Fruit fly (Drosophila melanogaster): ENCODE measurements around the gene klu.
A peak's percentile ranks its signal among the peaks of the same experiment; 100 is the strongest.

The klu gene

dm6 chr3L:11009000-11009794 lies at the start of gene klu:
TSS of gene klu (minus strand) at chr3L:11009188.
- no peak for TF ChIP-seq CTCF (optimal IDR thresholded peaks at IDR 0.05)
- TF ChIP-seq CG8478 (optimal IDR thresholded peaks at IDR 0.05) = no peak

DNA sequence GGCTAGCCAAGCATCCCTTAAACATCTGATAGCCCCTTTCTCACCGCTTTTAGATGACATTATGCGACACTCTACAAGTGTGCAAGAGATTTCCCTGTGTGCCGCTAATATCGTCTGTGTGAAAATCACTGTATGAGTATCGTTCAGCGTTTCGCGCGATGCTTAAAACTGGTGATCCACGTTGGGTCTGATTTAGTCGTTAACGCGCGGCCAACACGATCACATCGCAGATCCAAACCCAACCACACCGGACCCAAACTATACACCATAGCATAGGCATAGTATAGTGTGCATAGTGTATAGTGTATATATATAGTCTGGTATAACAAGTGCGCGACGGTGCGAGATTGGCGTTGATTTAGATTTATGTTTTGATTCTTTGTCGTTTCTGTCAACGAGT lies 44.9 kb upstream of the klu start, which contains the start of gene CG7888:
CG7888 (plus strand) TSS at position 193 of the 400 bp plus-strand sequence.
- no peak for TF ChIP-seq CTCF (optimal IDR thresholded peaks at IDR 0.05)
- TF ChIP-seq CG8478 (optimal IDR thresholded peaks at IDR 0.05) = no peak

dm6 chr3L:11052760-11053259 lies 43.8 kb upstream of the klu start:
- TF ChIP-seq CG8478 (optimal IDR thresholded peaks at IDR 0.05) = no peak

dm6 chr3L:11051271-11051670 lies 42.3 kb upstream of the klu start, which contains the start of gene CG43693:
TSS of gene CG43693 (minus strand) at chr3L:11051371.
- TF ChIP-seq CG8478 (optimal IDR thresholded peaks at IDR 0.05) (no peak), CTCF (optimal IDR thresholded peaks at IDR 0.05) (no peak)

dm6 chr3L:11049414-11049813 lies 40.4 kb upstream of the klu start:
- no peak for TF ChIP-seq CG8478 (optimal IDR thresholded peaks at IDR 0.05)
- no peak for TF ChIP-seq CTCF (optimal IDR thresholded peaks at IDR 0.05)

dm6 chr3L:11047877-11048276 lies 38.9 kb upstream of the klu start:
- peak; percentile 98 to 99 for TF ChIP-seq CTCF (optimal IDR thresholded peaks at IDR 0.05)
- no peak for TF ChIP-seq CG8478 (optimal IDR thresholded peaks at IDR 0.05)

dm6 chr3L:11046559-11046958 lies 37.6 kb upstream of the klu start:
- TF ChIP-seq CTCF (optimal IDR thresholded peaks at IDR 0.05) = no peak
- no peak for TF ChIP-seq CG8478 (optimal IDR thresholded peaks at IDR 0.05)

- TF ChIP-seq CG8478 (optimal IDR thresholded peaks at IDR 0.05) = no peak
Observed at dm6 chr3L:11045009-11045408, 36.0 kb upstream of the klu start.

dm6 chr3L:11043650-11044049 lies 34.7 kb upstream of the klu start:
- no peak for TF ChIP-seq CG8478 (optimal IDR thresholded peaks at IDR 0.05)
- no peak for TF ChIP-seq CTCF (optimal IDR thresholded peaks at IDR 0.05)

DNA sequence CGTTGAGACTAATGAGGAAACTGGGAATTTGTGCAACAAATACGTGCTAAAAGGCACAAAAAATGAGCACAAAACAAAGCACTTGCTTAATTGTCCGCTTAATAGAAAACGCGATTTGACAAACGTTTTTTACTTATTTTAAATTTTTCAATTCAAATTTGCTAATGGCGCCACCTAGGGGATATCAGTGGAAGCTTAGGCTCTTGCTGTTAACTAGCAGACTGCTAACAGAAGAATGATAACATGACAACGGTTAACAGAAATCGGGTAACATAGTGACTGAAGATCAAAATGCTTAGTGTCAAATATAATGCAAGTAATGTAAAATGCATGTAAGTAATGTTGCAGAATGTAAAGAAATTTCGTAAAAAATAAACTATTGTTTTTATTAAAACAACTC lies 32.2 kb upstream of the klu start:
- TF ChIP-seq CTCF (optimal IDR thresholded peaks at IDR 0.05) (peak; percentile 88 to 91), CG8478 (optimal IDR thresholded peaks at IDR 0.05) (no peak)

DNA sequence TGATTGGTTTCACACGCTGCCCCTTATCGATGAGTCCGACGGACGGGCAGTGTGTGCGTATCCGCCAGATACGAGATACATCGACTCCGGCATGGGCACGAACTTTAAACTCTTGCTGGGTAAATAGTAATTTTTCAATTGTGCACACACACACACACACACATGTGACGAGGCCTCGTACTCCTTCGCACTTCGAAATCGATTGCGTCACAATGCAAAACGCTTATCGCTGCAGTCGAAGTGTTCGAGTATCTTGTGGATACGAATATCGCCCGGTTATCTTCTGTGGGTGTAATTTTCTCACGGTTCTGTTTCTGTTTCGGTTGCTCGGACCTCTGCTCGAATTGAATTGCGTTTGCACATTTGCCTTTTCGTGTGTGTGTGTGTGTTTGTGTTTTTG lies 26.1 kb upstream of the klu start:
- TF ChIP-seq CG8478 (optimal IDR thresholded peaks at IDR 0.05) = no peak
- no peak for TF ChIP-seq CTCF (optimal IDR thresholded peaks at IDR 0.05)

dm6 chr3L:11033327-11033975 lies 24.5 kb upstream of the klu start:
- TF ChIP-seq CG8478 (optimal IDR thresholded peaks at IDR 0.05) = no peak
- TF ChIP-seq CTCF (optimal IDR thresholded peaks at IDR 0.05) = no peak

DNA sequence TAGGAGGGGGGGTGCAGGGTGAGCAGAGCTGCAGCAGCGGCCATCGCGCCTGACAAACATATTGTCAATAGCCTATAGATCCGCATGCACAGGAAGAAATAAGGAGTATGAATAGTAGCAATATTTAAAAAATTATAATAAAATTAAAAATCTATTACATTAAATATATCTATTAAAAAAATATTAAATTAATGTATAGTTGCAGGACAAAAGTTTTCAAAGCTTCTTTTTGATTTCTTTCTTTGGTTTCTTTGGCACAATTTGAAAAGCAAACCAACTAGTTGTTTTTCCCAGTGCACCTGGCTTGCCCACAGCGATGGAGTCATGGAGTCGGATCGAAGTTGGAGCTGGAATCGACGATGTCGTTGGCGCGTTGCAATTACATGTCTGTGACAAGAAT lies 22.8 kb upstream of the klu start:
- TF ChIP-seq CTCF (optimal IDR thresholded peaks at IDR 0.05) = no peak
- TF ChIP-seq CG8478 (optimal IDR thresholded peaks at IDR 0.05) = no peak

DNA sequence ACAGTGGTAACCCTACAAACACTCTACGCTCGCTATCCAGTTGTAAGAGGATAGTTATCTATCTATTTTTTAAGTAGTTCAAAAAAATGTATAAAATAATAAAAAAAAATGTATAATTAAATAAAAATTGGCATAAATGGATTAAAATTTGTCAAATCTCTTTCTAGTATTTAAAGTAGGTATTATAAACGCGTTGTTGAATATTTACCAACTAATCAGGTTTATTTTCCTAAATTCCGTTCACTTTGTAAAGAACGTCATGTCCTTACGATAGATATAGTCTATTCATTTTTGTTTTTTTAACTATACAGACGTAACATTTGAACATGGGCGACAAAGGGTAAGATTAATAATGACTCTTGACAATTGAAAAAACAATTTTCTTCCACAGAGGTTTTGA lies 18.3 kb upstream of the klu start, which contains the start of gene CG32081:
CG32081 (plus strand) TSS at position 301 of the 400 bp plus-strand sequence.
- no peak for TF ChIP-seq CG8478 (optimal IDR thresholded peaks at IDR 0.05)
- no peak for TF ChIP-seq CTCF (optimal IDR thresholded peaks at IDR 0.05)

DNA sequence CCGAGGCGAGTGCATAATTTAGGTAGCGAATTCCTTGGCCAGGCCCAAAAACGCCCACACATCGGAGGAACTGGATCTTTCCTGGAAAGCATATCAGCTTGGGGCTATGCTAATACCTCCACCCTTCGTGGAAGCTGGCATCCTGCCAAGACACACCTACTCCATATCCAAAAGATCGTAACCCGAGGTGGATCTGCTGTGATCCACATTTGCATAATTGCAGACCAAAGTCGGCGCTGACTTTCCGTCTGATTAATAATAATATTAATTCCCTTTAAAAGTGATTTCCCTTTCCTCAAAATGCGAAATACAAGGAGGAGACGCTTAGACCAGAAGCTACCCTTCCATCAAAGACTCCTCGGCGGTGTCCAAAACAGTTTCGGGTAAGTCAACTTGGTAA lies 16.3 kb upstream of the klu start, which contains the start of gene CG32079:
CG32079 (plus strand) TSS at position 301 of the 400 bp plus-strand sequence.
- TF ChIP-seq CTCF (optimal IDR thresholded peaks at IDR 0.05) (no peak), CG8478 (optimal IDR thresholded peaks at IDR 0.05) (no peak)

- TF ChIP-seq CTCF (optimal IDR thresholded peaks at IDR 0.05) (no peak), CG8478 (optimal IDR thresholded peaks at IDR 0.05) (no peak)
Observed at dm6 chr3L:11023235-11023634, 14.2 kb upstream of the klu start, which contains the start of gene Fad2. TSS of gene Fad2 (plus strand) at chr3L:11023535.
